Worm (Caenorhabditis elegans) whole organism, L1 larva: Measurements from ENCODE around the gene lido-10.

Source experiments
- ceh-63 ChIP-seq: fragments of 200-800 bp; sonication (Bioruptor generic); optimal IDR thresholded peaks from 2 replicates; lab custom pipeline; 2018; ENCODE audit warnings: mild to moderate bottlenecking, missing genetic modification characterization, missing compliant biosample characterization
- ceh-82 ChIP-seq, 3 experiments: fragments of 150-350 bp in 1 of 3; sonication (generic microtip) in 2 of 3; optimal IDR thresholded peaks; 2 replicates each; lab custom pipeline; 2014 to 2017; ENCODE audit warnings: missing biosample characterization in 3 of 3, missing genetic modification characterization in 3 of 3
- egl-27 ChIP-seq, 2 experiments: fragments of 150-350 bp in 1 of 2; sonication (generic microtip); optimal IDR thresholded peaks; 3 replicates each; lab custom pipeline; 2017 to 2018; ENCODE audit warnings: missing biosample characterization in 2 of 2, missing genetic modification characterization in 2 of 2, missing genetic modification reagents in 2 of 2
- elt-2 ChIP-seq: sonication (generic microtip); optimal IDR thresholded peaks from 2 replicates; lab custom pipeline; 2016; ENCODE audit warnings: missing genetic modification characterization, mild to moderate bottlenecking, inconsistent platforms, missing compliant biosample characterization, missing genetic modification reagents
- fos-1 ChIP-seq: fragments of 150-350 bp; optimal IDR thresholded peaks from 2 replicates; lab custom pipeline; 2014; ENCODE audit warnings: missing biosample characterization, missing genetic modification characterization
- lsy-2 ChIP-seq, 2 experiments: fragments of 150-350 bp; optimal IDR thresholded peaks; 2 replicates each; lab custom pipeline; 2014; ENCODE audit warnings: missing biosample characterization in 2 of 2, missing genetic modification characterization in 2 of 2
- nhr-84 ChIP-seq: sonication (generic microtip); optimal IDR thresholded peaks from 2 replicates; lab custom pipeline; 2017; ENCODE audit warnings: missing biosample characterization, missing genetic modification characterization
- pag-3 ChIP-seq: sonication (generic microtip); optimal IDR thresholded peaks from 2 replicates; lab custom pipeline; 2017; ENCODE audit warnings: missing genetic modification characterization, mild to moderate bottlenecking, missing compliant biosample characterization, antibody characterized with exemption, borderline replicate concordance; ENCODE audit not compliant: insufficient read depth
- skn-1 ChIP-seq: fragments of 150-350 bp; optimal IDR thresholded peaks from 2 replicates; lab custom pipeline; 2014; ENCODE audit warnings: missing biosample characterization, missing genetic modification characterization
- snpc-4 ChIP-seq: fragments of 150-350 bp; optimal IDR thresholded peaks from 2 replicates; lab custom pipeline; 2014; ENCODE audit warnings: missing biosample characterization, missing genetic modification characterization
- tlp-1 ChIP-seq: fragments of 150-350 bp; optimal IDR thresholded peaks from 2 replicates; lab custom pipeline; 2014; ENCODE audit warnings: missing biosample characterization, missing genetic modification characterization
- zag-1 ChIP-seq: fragments of 150-350 bp; optimal IDR thresholded peaks from 2 replicates; lab custom pipeline; 2014; ENCODE audit warnings: missing biosample characterization, missing genetic modification characterization
- ztf-11 ChIP-seq, 2 experiments: sonication (generic microtip); optimal IDR thresholded peaks; 2 replicates each; lab custom pipeline; 2016 to 2017; ENCODE audit warnings: missing genetic modification characterization in 2 of 2, missing biosample characterization in 1 of 2, missing compliant biosample characterization in 1 of 2

DNA sequence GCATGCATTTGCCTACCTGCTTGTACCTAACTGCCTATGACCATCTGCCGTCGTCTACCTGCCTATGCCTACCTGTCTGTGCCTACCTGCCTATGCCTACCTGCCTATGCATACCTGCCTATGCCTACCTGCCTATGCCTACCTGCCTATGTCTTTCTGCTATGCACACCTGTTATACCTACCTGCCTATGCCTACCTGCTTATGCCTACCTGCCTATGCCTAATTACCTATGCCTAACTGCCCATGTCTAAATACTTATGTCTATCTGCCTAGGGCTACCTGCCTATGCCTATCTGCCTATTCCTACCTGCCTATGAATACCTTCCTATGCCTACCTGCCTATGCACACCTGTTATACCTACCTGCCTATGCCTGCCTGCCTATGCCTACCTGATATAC, 36.0 kb upstream of the lido-10 start:
- TF ChIP-seq egl-27 (tag; optimal IDR thresholded peaks at IDR 0.05; lab: Kevin White, UChicago) (no peak), ceh-82 (tag; optimal IDR thresholded peaks at IDR 0.05; lab: Kevin White, UChicago) (no peak), tlp-1 (no peak), skn-1 (tag; lab: Kevin White, UChicago) (no peak), ceh-63 (no peak), elt-2 (tag; lab: Kevin White, UChicago) (no peak), pag-3 (no peak), nhr-84 (no peak), lsy-2 (tag; optimal IDR thresholded peaks at IDR 0.05; lab: Kevin White, UChicago) (no peak), fos-1 (tag; lab: Kevin White, UChicago) (no peak), snpc-4 (tag; lab: Kevin White, UChicago) (no peak), zag-1 (tag; lab: Kevin White, UChicago) (no peak), ztf-11 (tag; optimal IDR thresholded peaks at IDR 0.05; lab: Kevin White, UChicago) (no peak)
